Worm (Caenorhabditis elegans): ENCODE data around the gene srh-2.

DNA sequence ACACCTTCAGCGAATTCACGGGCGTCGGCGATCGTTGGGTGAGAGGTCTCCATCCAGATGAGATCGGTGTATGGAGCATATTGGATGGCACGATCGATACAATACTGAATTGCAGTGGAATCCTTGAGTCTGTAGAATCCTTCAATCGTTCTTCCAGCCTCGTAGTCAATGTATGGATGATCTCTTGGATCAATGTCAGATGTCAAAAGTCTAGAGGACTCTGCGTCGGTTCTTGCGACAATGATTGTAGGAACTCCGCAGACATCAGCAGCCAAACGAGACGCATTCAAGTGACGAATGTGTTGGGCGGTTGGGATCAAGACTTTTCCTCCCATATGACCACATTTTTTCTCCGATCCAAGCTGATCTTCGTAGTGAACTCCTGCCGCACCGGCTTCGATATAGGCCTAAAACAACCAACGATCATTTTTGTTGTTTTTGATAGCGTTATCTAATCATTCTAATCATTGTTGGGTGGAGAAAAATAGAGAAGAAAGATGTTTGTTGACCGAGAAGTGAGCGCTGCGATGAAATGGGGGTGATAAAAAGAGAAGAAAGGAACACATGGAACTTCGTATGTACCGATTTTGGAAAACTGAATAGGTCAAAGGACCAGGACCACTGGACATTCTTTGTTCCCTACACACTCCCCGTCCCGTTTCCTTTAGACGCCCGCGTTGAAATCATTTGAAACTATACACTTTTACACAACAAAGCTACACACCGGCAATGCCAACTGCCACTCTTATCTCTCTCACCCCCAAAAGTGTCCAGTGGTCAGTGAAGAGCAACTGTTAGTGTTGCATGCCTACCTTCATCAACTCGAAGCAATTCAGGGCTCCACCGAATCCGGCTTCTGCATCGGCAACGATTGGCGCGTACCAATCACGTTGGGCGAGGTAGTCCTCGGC is 1.3 kb upstream of the srh-2 start:
- TF ChIP-seq fkh-10 (GFP tag; optimal IDR thresholded peaks at IDR 0.05) (no peak), unc-42 (tag; optimal IDR thresholded peaks at IDR 0.05) (no peak), gmeb-2 (tag; optimal IDR thresholded peaks at IDR 0.05) (no peak), hlh-6 (tag; optimal IDR thresholded peaks at IDR 0.05) (no peak), fax-1 (tag; optimal IDR thresholded peaks at IDR 0.05) (no peak), pqm-1 (tag; optimal IDR thresholded peaks at IDR 0.05) (no peak), tbx-2 (tag; optimal IDR thresholded peaks at IDR 0.05) (no peak), C08G9.2 (tag; optimal IDR thresholded peaks at IDR 0.05) (no peak)

Measured in whole organism, late embryonic.